Worm (Caenorhabditis elegans) whole organism, L4 larva: ENCODE results near the gene C10B5.1.
"Not testable (repeated sequence)": the region's sequence is repeated elsewhere in the genome, so short reads cannot be mapped to it uniquely, and the experiment has no call there.

Experiments
- D1046.2 ChIP-seq: fragments of 200-800 bp; sonication (Bioruptor generic); IDR thresholded peaks from 2 replicates; pipeline ENCODE4 v1.3.6; 2022; ENCODE audit warnings: missing genetic modification characterization, missing compliant biosample characterization
- F10B5.3 ChIP-seq: sonication (generic microtip); optimal IDR thresholded peaks from 2 replicates; lab custom pipeline; 2016; ENCODE audit warnings: mild to moderate bottlenecking, missing genetic modification characterization, missing compliant biosample characterization
- F49E8.2 ChIP-seq: sonication (generic microtip); optimal IDR thresholded peaks from 2 replicates; lab custom pipeline; 2016; ENCODE audit warnings: missing compliant biosample characterization, mild to moderate bottlenecking, missing genetic modification characterization, borderline replicate concordance
- T20F7.1 ChIP-seq: fragments of 200-800 bp; sonication (Bioruptor generic); optimal IDR thresholded peaks from 2 replicates; lab custom pipeline; 2018; ENCODE audit warnings: mild to moderate bottlenecking, missing genetic modification characterization, missing compliant biosample characterization
- T26A8.4 ChIP-seq: fragments of 200-800 bp; sonication (Bioruptor generic); IDR thresholded peaks from 2 replicates; pipeline ENCODE4 v1.3.6; 2022; ENCODE audit warnings: missing genetic modification characterization, missing compliant biosample characterization
- Y105C5A.15 ChIP-seq: fragments of 200-800 bp; sonication (Bioruptor generic); IDR thresholded peaks from 2 replicates; pipeline ENCODE4 v1.3.6; 2022; ENCODE audit warnings: missing genetic modification characterization, missing compliant biosample characterization
- Y5F2A.4 ChIP-seq: fragments of 200-800 bp; sonication (Bioruptor generic); optimal IDR thresholded peaks from 2 replicates; lab custom pipeline; 2018; ENCODE audit warnings: mild to moderate bottlenecking, missing genetic modification characterization, missing compliant biosample characterization
- Y75B8A.6 ChIP-seq: fragments of 200-800 bp; sonication (Bioruptor generic); IDR thresholded peaks from 2 replicates; pipeline ENCODE4 v1.3.6; 2022; ENCODE audit warnings: missing genetic modification reagents, missing genetic modification characterization, missing compliant biosample characterization
- aha-1 ChIP-seq: fragments of 150-350 bp; peaks from one replicate; lab custom pipeline; 2014; ENCODE audit warnings: missing biosample characterization, missing genetic modification characterization
- attf-4 ChIP-seq: sonication (generic microtip); optimal IDR thresholded peaks from 3 replicates; lab custom pipeline; 2017; ENCODE audit warnings: missing biosample characterization, missing genetic modification characterization
- ceh-32 ChIP-seq: sonication (generic microtip); optimal IDR thresholded peaks from 2 replicates; lab custom pipeline; 2016; ENCODE audit warnings: mild to moderate bottlenecking, missing genetic modification characterization, missing compliant biosample characterization; ENCODE audit not compliant: poor library complexity
- cey-2 ChIP-seq: sonication (generic microtip); optimal IDR thresholded peaks from 3 replicates; lab custom pipeline; 2017; ENCODE audit warnings: missing genetic modification characterization, mild to moderate bottlenecking, missing compliant biosample characterization, antibody characterized with exemption, borderline replicate concordance; ENCODE audit not compliant: insufficient read depth
- ctbp-1 ChIP-seq: fragments of 200-800 bp; sonication (Bioruptor generic); IDR thresholded peaks from 2 replicates; pipeline ENCODE4 v1.3.6; 2022; ENCODE audit warnings: missing genetic modification reagents, missing genetic modification characterization, missing compliant biosample characterization
- daf-16 ChIP-seq, 3 experiments: sonication (generic microtip); optimal IDR thresholded peaks; 2 replicates each; lab custom pipeline; 2016 to 2017; ENCODE audit warnings: missing genetic modification characterization in 3 of 3, missing genetic modification reagents in 3 of 3, mild to moderate bottlenecking in 2 of 3, missing compliant biosample characterization in 2 of 3, missing biosample characterization in 1 of 3, moderate library complexity in 1 of 3
- daf-19 ChIP-seq: fragments of 200-800 bp; sonication (Bioruptor generic); conservative IDR thresholded peaks from 2 replicates; pipeline ENCODE4 v1.3.6; 2022; ENCODE audit warnings: missing genetic modification characterization, missing compliant biosample characterization
- dmd-6 ChIP-seq: fragments of 200-800 bp; sonication (Bioruptor generic); IDR thresholded peaks from 2 replicates; pipeline ENCODE4 v1.3.6; 2022; ENCODE audit warnings: missing genetic modification reagents, missing genetic modification characterization, missing compliant biosample characterization
- dmd-9 ChIP-seq: fragments of 200-800 bp; sonication (Bioruptor generic); IDR thresholded peaks from 2 replicates; pipeline ENCODE4 v1.3.6; 2022; ENCODE audit warnings: missing genetic modification reagents, missing genetic modification characterization, missing compliant biosample characterization
- dpl-1 ChIP-seq: fragments of 150-350 bp; optimal IDR thresholded peaks from 2 replicates; lab custom pipeline; 2014; ENCODE audit warnings: missing biosample characterization, missing genetic modification reagents, missing genetic modification characterization
- dve-1 ChIP-seq: sonication (generic microtip); optimal IDR thresholded peaks from 2 replicates; lab custom pipeline; 2017; ENCODE audit warnings: antibody characterized with exemption, mild to moderate bottlenecking, missing genetic modification characterization, missing compliant biosample characterization; ENCODE audit not compliant: insufficient read depth
- hlh-11 ChIP-seq: fragments of 200-800 bp; sonication (Bioruptor generic); optimal IDR thresholded peaks from 2 replicates; lab custom pipeline; 2018; ENCODE audit warnings: mild to moderate bottlenecking, missing genetic modification characterization, missing compliant biosample characterization
- hmg-1.1 ChIP-seq: fragments of 200-800 bp; sonication (Bioruptor generic); IDR thresholded peaks from 2 replicates; pipeline ENCODE4 v1.3.6; 2022; ENCODE audit warnings: missing genetic modification reagents, missing genetic modification characterization, missing compliant biosample characterization
- lim-7 ChIP-seq: fragments of 200-800 bp; sonication (Bioruptor generic); IDR thresholded peaks from 2 replicates; pipeline ENCODE4 v1.3.6; 2022; ENCODE audit warnings: missing genetic modification characterization, missing compliant biosample characterization
- lin-39 ChIP-seq: fragments of 150-350 bp; optimal IDR thresholded peaks from 2 replicates; lab custom pipeline; 2014; ENCODE audit warnings: missing biosample characterization, missing genetic modification reagents, missing genetic modification characterization
- madf-9 ChIP-seq: fragments of 200-800 bp; sonication (Bioruptor generic); conservative IDR thresholded peaks from 2 replicates; pipeline ENCODE4 v1.3.6; 2022; ENCODE audit warnings: missing genetic modification reagents, missing genetic modification characterization, missing compliant biosample characterization
- mes-2 ChIP-seq: sonication (generic microtip); optimal IDR thresholded peaks from 2 replicates; lab custom pipeline; 2016; ENCODE audit warnings: missing genotype, mild to moderate bottlenecking, missing genetic modification characterization, missing compliant biosample characterization; ENCODE audit not compliant: poor library complexity, severe bottlenecking
- nhr-102 ChIP-seq: sonication (generic microtip); optimal IDR thresholded peaks from 2 replicates; lab custom pipeline; 2016; ENCODE audit warnings: mild to moderate bottlenecking, missing genetic modification characterization, moderate library complexity, missing compliant biosample characterization
- nhr-28 ChIP-seq: fragments of 150-350 bp; optimal IDR thresholded peaks from 2 replicates; lab custom pipeline; 2014; ENCODE audit warnings: missing biosample characterization, missing genetic modification characterization
- nhr-48 ChIP-seq: sonication (generic microtip); optimal IDR thresholded peaks from 2 replicates; lab custom pipeline; 2016; ENCODE audit warnings: mild to moderate bottlenecking, missing genetic modification characterization, missing compliant biosample characterization
- nhr-6 ChIP-seq: fragments of 150-350 bp; optimal IDR thresholded peaks from 2 replicates; lab custom pipeline; 2014; ENCODE audit warnings: missing biosample characterization, missing genetic modification characterization
- pqm-1 ChIP-seq: sonication (generic microtip); optimal IDR thresholded peaks from 2 replicates; lab custom pipeline; 2017; ENCODE audit warnings: missing biosample characterization, missing genetic modification characterization
- tra-1 ChIP-seq: fragments of 200-800 bp; sonication (Bioruptor generic); IDR thresholded peaks from 2 replicates; pipeline ENCODE4 v1.3.6; 2022; ENCODE audit warnings: missing genetic modification reagents, missing genetic modification characterization, missing compliant biosample characterization
- unc-39 ChIP-seq: sonication (generic microtip); optimal IDR thresholded peaks from 2 replicates; lab custom pipeline; 2017; ENCODE audit warnings: missing biosample characterization, missing genetic modification characterization
- unc-62 ChIP-seq, 3 experiments: fragments of 150-350 bp in 1 of 3; sonication (generic microtip); optimal IDR thresholded peaks in 2 of 3; peaks in 1 of 3; 1 replicate in 1 of 3; 2 replicates in 2 of 3; lab custom pipeline; 2014 to 2017; ENCODE audit warnings: missing biosample characterization in 3 of 3, missing genetic modification characterization in 3 of 3, missing genetic modification reagents in 3 of 3, missing genotype in 1 of 3
- zag-1 ChIP-seq: fragments of 150-350 bp; optimal IDR thresholded peaks from 2 replicates; lab custom pipeline; 2014; ENCODE audit warnings: missing biosample characterization, missing genetic modification characterization
- ztf-7 ChIP-seq: fragments of 150-350 bp; optimal IDR thresholded peaks from 2 replicates; lab custom pipeline; 2014; ENCODE audit warnings: missing biosample characterization, missing genetic modification characterization

Gene C10B5.1

DNA sequence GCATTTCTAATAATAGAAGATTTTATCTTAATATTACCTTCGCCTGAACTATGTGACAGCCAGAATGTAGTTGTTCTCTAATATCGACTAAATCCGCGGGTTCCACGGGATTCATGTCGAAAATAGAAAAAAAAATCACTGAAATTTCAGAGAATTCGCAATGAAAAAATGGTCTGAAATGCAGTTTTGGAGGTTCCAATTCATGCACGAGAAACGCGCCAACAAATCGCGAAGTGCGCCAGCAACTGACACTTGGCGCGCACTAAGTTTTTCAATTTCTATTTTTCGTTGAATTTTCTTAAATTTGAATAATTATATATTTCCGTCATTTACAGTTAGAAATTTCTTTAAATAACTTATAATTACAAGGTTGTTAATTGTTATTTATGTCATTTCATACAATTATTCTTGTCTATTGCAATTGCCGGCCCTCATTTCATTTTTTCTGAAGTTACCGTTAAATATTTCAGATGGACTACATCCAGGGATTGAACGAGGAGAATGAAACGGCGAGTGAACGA lies 11.2 kb upstream of the C10B5.1 start, which contains the start of the genes F25G6.9 and symk-1:
Gene F25G6.9 (minus strand): TSS at position 160 of the 521 bp plus-strand sequence.
Gene symk-1 (plus strand): TSS at position 471 of the 521 bp plus-strand sequence.
- TF ChIP-seq zag-1 (tag; lab: Kevin White, UChicago) (no peak), dmd-6 (GFP tag; lab: Robert Waterston, UW) (peak; percentile 46), nhr-6 (tag; lab: Kevin White, UChicago) (peak; percentile 35), mes-2 (tag; lab: Kevin White, UChicago) (peak; percentile 67), dpl-1 (GFP tag; lab: Kevin White, UChicago) (peak; percentile 63), dve-1 (tag; lab: Kevin White, UChicago) (peak; percentile 54), nhr-102 (tag; lab: Kevin White, UChicago) (peak; percentile 60), ceh-32 (tag; lab: Kevin White, UChicago) (no peak), F49E8.2 (tag; lab: Kevin White, UChicago) (peak; percentile 6), lin-39 (tag; lab: Kevin White, UChicago) (no peak), hlh-11 (tag; lab: Kevin White, UChicago) (peak; percentile 51), tra-1 (GFP tag; lab: Robert Waterston, UW) (0 out of 2 replicates have a peak, but pooled peaks have one; percentile 14), D1046.2 (GFP tag; lab: Robert Waterston, UW) (no peak), hmg-1.1 (GFP tag; lab: Robert Waterston, UW) (peak; percentile 70), T26A8.4 (GFP tag; lab: Robert Waterston, UW) (no peak), attf-4 (tag; lab: Kevin White, UChicago) (no peak), F10B5.3 (tag; lab: Kevin White, UChicago) (peak; percentile 39)

DNA sequence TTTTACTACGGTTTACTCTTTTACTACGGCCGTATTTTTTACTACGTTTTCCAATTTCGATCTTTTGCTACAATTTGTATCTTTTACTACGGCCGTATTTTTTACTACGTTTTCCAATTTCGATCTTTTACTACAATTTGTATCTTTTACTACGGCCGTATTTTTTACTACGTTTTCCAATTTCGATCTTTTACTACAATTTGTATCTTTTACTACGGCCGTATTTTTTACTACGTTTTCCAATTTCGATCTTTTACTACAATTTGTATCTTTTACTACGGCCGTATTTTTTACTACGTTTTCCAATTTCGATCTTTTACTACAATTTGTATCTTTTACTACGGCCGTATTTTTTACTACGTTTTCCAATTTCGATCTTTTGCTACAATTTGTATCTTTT lies 6.3 kb upstream of the C10B5.1 start, which contains the start of gene F25G6.1:
Gene F25G6.1 (plus strand): TSS at position 301 of the 400 bp plus-strand sequence.
- not testable (repeated sequence) for TF ChIP-seq nhr-48 (tag; lab: Kevin White, UChicago); madf-9; Y75B8A.6 (GFP tag; lab: Robert Waterston, UW)

DNA sequence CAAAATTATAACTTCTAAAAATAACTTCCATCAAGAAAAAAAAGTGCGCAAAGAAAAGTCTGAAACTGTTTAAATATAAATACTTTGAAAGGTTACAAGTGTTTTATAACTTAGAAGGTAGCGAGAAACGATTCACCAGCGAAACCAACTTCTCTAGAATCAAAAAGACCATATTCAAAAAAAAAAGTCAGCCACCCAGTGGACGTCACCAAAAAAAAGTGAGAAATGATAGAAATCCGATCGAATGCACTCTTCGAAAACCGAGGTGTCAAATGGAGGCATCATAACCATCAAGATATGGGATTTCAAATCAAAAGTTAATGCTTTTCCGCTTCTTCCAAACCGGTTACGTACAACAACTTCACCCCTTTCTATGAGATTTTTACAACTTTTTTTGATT lies 5.4 kb downstream of the C10B5.1 start:
- TF ChIP-seq unc-62 (GFP tag; optimal IDR thresholded peaks at IDR 0.05 in 1 of 2; lab: Kevin White, UChicago) = no peak
- no peak for TF ChIP-seq unc-62 (tag; optimal IDR thresholded peaks at IDR 0.05; lab: Kevin White, UChicago)
- no peak for TF ChIP-seq Y5F2A.4 (GFP tag; lab: Kevin White, UChicago)
- TF ChIP-seq, all 104 proteins: peak for 0

DNA sequence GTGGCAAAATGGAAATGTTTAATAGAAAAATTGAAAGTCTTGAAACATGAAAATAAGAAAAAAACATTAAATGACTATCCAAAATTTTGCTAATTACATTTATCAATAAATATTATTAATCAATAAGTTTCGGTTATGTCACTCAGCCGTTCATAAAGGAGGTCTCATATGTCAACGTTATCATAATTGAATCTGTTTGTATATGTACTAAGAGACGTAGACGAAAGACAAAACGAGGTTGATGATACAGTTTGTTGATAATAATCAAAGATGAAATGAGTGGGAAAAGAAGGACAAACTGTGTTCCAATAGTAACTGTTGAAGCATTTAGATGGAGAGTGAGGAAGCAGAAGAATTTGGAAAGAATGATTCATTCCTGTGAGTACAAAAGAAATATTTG lies 5.9 kb downstream of the C10B5.1 start:
- TF ChIP-seq nhr-28 (tag; lab: Kevin White, UChicago) (peak; percentile 46), pqm-1 (tag; lab: Kevin White, UChicago) (peak; percentile 26), ztf-7 (no peak), T20F7.1 (peak; percentile 24), dve-1 (tag; lab: Kevin White, UChicago) (peak; percentile 71), nhr-48 (tag; lab: Kevin White, UChicago) (peak; percentile 36), daf-16 (GFP tag; optimal IDR thresholded peaks at IDR 0.05; lab: Kevin White, UChicago) (no peak), daf-16 (tag; optimal IDR thresholded peaks at IDR 0.05; lab: Kevin White, UChicago) (peak; percentile 90), dmd-6 (GFP tag; lab: Robert Waterston, UW) (peak; percentile 58), dmd-9 (GFP tag; lab: Robert Waterston, UW) (no peak), ctbp-1 (GFP tag; lab: Robert Waterston, UW) (no peak)

DNA sequence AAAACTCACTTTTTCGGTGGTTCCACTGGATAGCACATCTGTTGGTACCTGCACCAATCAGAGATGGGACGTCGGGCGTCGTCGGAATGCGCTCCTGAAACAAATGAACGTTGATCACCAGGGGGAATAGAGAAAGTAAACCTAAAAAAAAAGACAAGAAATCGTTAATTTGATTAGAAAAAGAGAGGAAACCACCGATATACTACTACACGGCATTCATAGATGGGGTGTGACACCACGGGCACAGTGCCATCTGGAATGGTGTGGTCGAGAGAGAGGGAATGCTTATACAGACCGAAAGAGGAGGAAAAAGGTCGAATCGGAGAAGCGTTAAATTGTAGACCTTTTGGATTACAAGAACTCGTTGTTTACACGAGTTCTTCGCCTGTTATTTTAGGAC lies 7.0 kb downstream of the C10B5.1 start, which contains the start of gene C10B5.3:
Gene C10B5.3 (minus strand): TSS at position 101 of the 400 bp plus-strand sequence.
- no peak for TF ChIP-seq ceh-32 (tag; lab: Kevin White, UChicago)
- no peak for TF ChIP-seq aha-1 (tag; lab: Kevin White, UChicago)
- TF ChIP-seq unc-62 (GFP tag; optimal IDR thresholded peaks at IDR 0.05 in 1 of 2; lab: Kevin White, UChicago) = peak in 1 of 2 experiments; percentile 72
- TF ChIP-seq unc-62 (tag; optimal IDR thresholded peaks at IDR 0.05; lab: Kevin White, UChicago) = no peak
- TF ChIP-seq unc-39 (tag; lab: Kevin White, UChicago) = no peak
- TF ChIP-seq lim-7 (GFP tag; lab: Robert Waterston, UW) = no peak
- TF ChIP-seq daf-19 = no peak
- no peak for TF ChIP-seq cey-2 (tag; lab: Kevin White, UChicago)
- 0 out of 2 replicates have a peak, but pooled peaks have one; percentile 32 for TF ChIP-seq Y105C5A.15 (GFP tag; lab: Robert Waterston, UW)
